Fruit fly (Drosophila melanogaster) whole organism, embryonic: Measurements from ENCODE around the gene AP-1-2beta.

Source experiments
- Asciz ChIP-seq: fragments of 200-800 bp; sonication (Bioruptor generic); optimal IDR thresholded peaks from 2 replicates; lab custom pipeline; 2017; ENCODE audit warnings: missing biosample characterization, mild to moderate bottlenecking, missing genetic modification characterization, missing genetic modification reagents
- Atf-2 ChIP-seq: fragments of 200-800 bp; sonication (Bioruptor generic); optimal IDR thresholded peaks from 2 replicates; lab custom pipeline; 2016; ENCODE audit warnings: missing biosample characterization, missing genetic modification characterization
- CG10366 ChIP-seq: fragments of 200-800 bp; sonication (Bioruptor generic); IDR thresholded peaks from 2 replicates; pipeline ENCODE4 v1.3.6; 2022; ENCODE audit warnings: missing biosample characterization, missing genetic modification characterization
- CG10543 ChIP-seq: fragments of 200-800 bp; sonication (Bioruptor generic); optimal IDR thresholded peaks from 3 replicates; lab custom pipeline; 2017; ENCODE audit warnings: missing biosample characterization, mild to moderate bottlenecking, missing genetic modification characterization, moderate library complexity
- CG11247 ChIP-seq: fragments of 200-800 bp; sonication (Bioruptor generic); IDR thresholded peaks from 2 replicates; pipeline ENCODE4 v1.3.6; 2022; ENCODE audit warnings: missing biosample characterization, missing genetic modification characterization
- CG12391 ChIP-seq: fragments of 200-800 bp; sonication (Bioruptor generic); optimal IDR thresholded peaks from 3 replicates; lab custom pipeline; 2018; ENCODE audit warnings: missing biosample characterization, mild to moderate bottlenecking, missing genetic modification characterization, moderate library complexity
- CG14860 ChIP-seq: fragments of 200-800 bp; sonication (Bioruptor generic); IDR thresholded peaks from 3 replicates; pipeline ENCODE4 v1.3.6; 2022; ENCODE audit warnings: missing biosample characterization, missing genetic modification characterization; ENCODE audit not compliant: partially characterized antibody
- CG30403 ChIP-seq: fragments of 200-800 bp; sonication (Bioruptor generic); optimal IDR thresholded peaks from 3 replicates; lab custom pipeline; 2016; ENCODE audit warnings: missing biosample characterization, missing genetic modification characterization
- CG3065 ChIP-seq: fragments of 200-800 bp; sonication (Bioruptor generic); optimal IDR thresholded peaks from 2 replicates; lab custom pipeline; 2016; ENCODE audit warnings: missing biosample characterization, missing genetic modification characterization
- CG31365 ChIP-seq: fragments of 200-800 bp; sonication (Bioruptor generic); optimal IDR thresholded peaks from 2 replicates; lab custom pipeline; 2018; ENCODE audit warnings: missing biosample characterization, mild to moderate bottlenecking, missing genetic modification characterization
- CG43689 ChIP-seq: fragments of 200-800 bp; sonication (Bioruptor generic); IDR thresholded peaks from 2 replicates; pipeline ENCODE4 v1.3.6; 2022; ENCODE audit warnings: missing biosample characterization, missing genetic modification characterization
- CG4730 ChIP-seq: fragments of 200-800 bp; sonication (Bioruptor generic); IDR thresholded peaks from 2 replicates; pipeline ENCODE4 v1.3.6; 2022; ENCODE audit warnings: missing biosample characterization, missing genetic modification characterization
- CG4854 ChIP-seq: fragments of 200-800 bp; sonication (Bioruptor generic); optimal IDR thresholded peaks from 2 replicates; lab custom pipeline; 2016; ENCODE audit warnings: missing biosample characterization, missing genetic modification characterization, inconsistent platforms
- CG7271 ChIP-seq: fragments of 200-800 bp; sonication (Bioruptor generic); optimal IDR thresholded peaks from 2 replicates; lab custom pipeline; 2018; ENCODE audit warnings: missing biosample characterization, mild to moderate bottlenecking, missing genetic modification characterization, moderate library complexity
- CG8478 ChIP-seq: fragments of >200 bp; optimal IDR thresholded peaks from 2 replicates; lab custom pipeline; 2018
- CG8924 ChIP-seq: fragments of 200-800 bp; optimal IDR thresholded peaks from 3 replicates; lab custom pipeline; 2019; ENCODE audit warnings: missing biosample characterization, mild to moderate bottlenecking, missing genetic modification characterization, moderate library complexity
- CG9932 ChIP-seq: fragments of 200-800 bp; sonication (Bioruptor generic); IDR thresholded peaks from 2 replicates; pipeline ENCODE4 v1.3.6; 2022; ENCODE audit warnings: missing biosample characterization, missing genetic modification characterization
- Chrac-16 ChIP-seq: fragments of 200-800 bp; sonication (Bioruptor generic); optimal IDR thresholded peaks from 3 replicates; lab custom pipeline; 2016; ENCODE audit warnings: missing biosample characterization, missing genetic modification characterization
- Dad ChIP-seq: fragments of 200-800 bp; sonication (Bioruptor generic); optimal IDR thresholded peaks from 3 replicates; lab custom pipeline; 2016; ENCODE audit warnings: missing biosample characterization, missing genetic modification characterization
- Dip3 ChIP-seq: fragments of 200-800 bp; sonication (Bioruptor generic); optimal IDR thresholded peaks from 3 replicates; lab custom pipeline; 2016; ENCODE audit warnings: missing biosample characterization, missing genetic modification characterization
- Dp ChIP-seq: fragments of 200-800 bp; sonication (Bioruptor generic); optimal IDR thresholded peaks from 2 replicates; lab custom pipeline; 2018; ENCODE audit warnings: missing biosample characterization, mild to moderate bottlenecking, missing genetic modification characterization, moderate library complexity
- Eip74EF ChIP-seq, 2 experiments: fragments of 200-800 bp in 1 of 2; fragments of >200 bp in 1 of 2; sonication (Bioruptor generic) in 1 of 2; optimal IDR thresholded peaks; 2 replicates each; lab custom pipeline; 2017 to 2019; ENCODE audit warnings: missing biosample characterization in 2 of 2, missing genetic modification characterization in 2 of 2, mild to moderate bottlenecking in 1 of 2, moderate library complexity in 1 of 2
- Ets65A ChIP-seq: fragments of 200-800 bp; sonication (Bioruptor generic); peaks from one replicate; lab custom pipeline; 2016; ENCODE audit warnings: missing biosample characterization, missing genetic modification characterization
- Ets97D ChIP-seq: fragments of 200-800 bp; sonication (Bioruptor generic); optimal IDR thresholded peaks from 3 replicates; lab custom pipeline; 2016; ENCODE audit warnings: missing biosample characterization, missing genetic modification characterization
- HmgD ChIP-seq: fragments of 200-800 bp; sonication (Bioruptor generic); optimal IDR thresholded peaks from 3 replicates; lab custom pipeline; 2016; ENCODE audit warnings: missing biosample characterization, missing genetic modification characterization
- Lim3 ChIP-seq: fragments of 200-800 bp; sonication (Bioruptor generic); IDR thresholded peaks from 2 replicates; pipeline ENCODE4 v1.3.6; 2022; ENCODE audit warnings: missing biosample characterization, missing genetic modification characterization
- MESR4 ChIP-seq: fragments of 200-800 bp; sonication (Bioruptor generic); optimal IDR thresholded peaks from 2 replicates; lab custom pipeline; 2018; ENCODE audit warnings: missing biosample characterization, mild to moderate bottlenecking, missing genetic modification characterization, moderate library complexity
- Rx ChIP-seq: fragments of 200-800 bp; sonication (Bioruptor generic); IDR thresholded peaks from 2 replicates; pipeline ENCODE4 v1.3.6; 2022; ENCODE audit warnings: missing biosample characterization, missing genetic modification characterization
- Sry-β ChIP-seq: fragments of 200-800 bp; sonication (Bioruptor generic); optimal IDR thresholded peaks from 2 replicates; lab custom pipeline; 2018; ENCODE audit warnings: missing biosample characterization, mild to moderate bottlenecking, missing genetic modification characterization, moderate library complexity
- Taf1 ChIP-seq: fragments of 200-800 bp; sonication (Bioruptor generic); IDR thresholded peaks from 2 replicates; pipeline ENCODE4 v1.3.6; 2022; ENCODE audit warnings: missing biosample characterization, missing genetic modification characterization
- Xrp1 ChIP-seq: fragments of 200-800 bp; sonication (Bioruptor generic); IDR thresholded peaks from 2 replicates; pipeline ENCODE4 v1.3.6; 2022; ENCODE audit warnings: missing biosample characterization, missing genetic modification characterization
- bcd ChIP-seq: fragments of 200-800 bp; sonication (Bioruptor generic); optimal IDR thresholded peaks from 2 replicates; lab custom pipeline; 2017; ENCODE audit warnings: missing biosample characterization, mild to moderate bottlenecking, missing genetic modification characterization
- bigmax ChIP-seq: fragments of 200-800 bp; sonication (Bioruptor generic); optimal IDR thresholded peaks from 2 replicates; lab custom pipeline; 2018; ENCODE audit warnings: missing biosample characterization, mild to moderate bottlenecking, missing genetic modification characterization
- cg ChIP-seq: fragments of 200-800 bp; sonication (Bioruptor generic); optimal IDR thresholded peaks from 3 replicates; lab custom pipeline; 2019; ENCODE audit warnings: missing biosample characterization, mild to moderate bottlenecking, missing genetic modification characterization, moderate library complexity
- croc ChIP-seq: fragments of 200-800 bp; sonication (Bioruptor generic); conservative IDR thresholded peaks from 3 replicates; pipeline ENCODE4 v1.3.6; 2022; ENCODE audit warnings: missing biosample characterization, missing genetic modification characterization
- dan ChIP-seq: fragments of 200-800 bp; sonication (Bioruptor generic); IDR thresholded peaks from 2 replicates; pipeline ENCODE4 v1.3.6; 2022; ENCODE audit warnings: missing biosample characterization, missing genetic modification characterization
- ems ChIP-seq: fragments of 200-800 bp; sonication (Bioruptor generic); optimal IDR thresholded peaks from 3 replicates; lab custom pipeline; 2016; ENCODE audit warnings: missing biosample characterization, missing genetic modification characterization
- gfzf ChIP-seq: fragments of 200-800 bp; sonication (Bioruptor generic); optimal IDR thresholded peaks from 2 replicates; lab custom pipeline; 2016; ENCODE audit warnings: missing biosample characterization, mild to moderate bottlenecking, missing genetic modification characterization, moderate library complexity
- hbn ChIP-seq: fragments of 200-800 bp; sonication (Bioruptor generic); IDR thresholded peaks from 2 replicates; pipeline ENCODE4 v1.3.6; 2022; ENCODE audit warnings: missing biosample characterization, missing genetic modification characterization; ENCODE audit not compliant: partially characterized antibody
- inv ChIP-seq: fragments of 200-800 bp; sonication (Bioruptor generic); IDR thresholded peaks from 2 replicates; pipeline ENCODE4 v1.3.6; 2022; ENCODE audit warnings: missing biosample characterization, missing genetic modification characterization; ENCODE audit not compliant: partially characterized antibody
- lmd ChIP-seq: fragments of 200-800 bp; sonication (Bioruptor generic); IDR thresholded peaks from 2 replicates; pipeline ENCODE4 v1.3.6; 2022; ENCODE audit warnings: missing biosample characterization, missing genetic modification characterization
- mld ChIP-seq: fragments of 200-800 bp; sonication (Bioruptor generic); IDR thresholded peaks from 3 replicates; pipeline ENCODE4 v1.3.6; 2022; ENCODE audit warnings: missing biosample characterization, missing genetic modification characterization; ENCODE audit not compliant: partially characterized antibody
- nmo ChIP-seq: fragments of 200-800 bp; sonication (Bioruptor generic); optimal IDR thresholded peaks from 2 replicates; lab custom pipeline; 2018; ENCODE audit warnings: missing biosample characterization, mild to moderate bottlenecking, missing genetic modification characterization, moderate library complexity
- org-1 ChIP-seq: fragments of 200-800 bp; sonication (Bioruptor generic); optimal IDR thresholded peaks from 2 replicates; lab custom pipeline; 2017; ENCODE audit warnings: missing biosample characterization, missing genetic modification characterization
- row ChIP-seq: fragments of 200-800 bp; sonication (Bioruptor generic); IDR thresholded peaks from 3 replicates; pipeline ENCODE4 v1.3.6; 2022; ENCODE audit warnings: missing biosample characterization, missing genetic modification characterization
- sc ChIP-seq, 3 experiments: fragments of >200 bp in 2 of 3; fragments of 200-800 bp in 1 of 3; sonication (Bioruptor generic) in 1 of 3; optimal IDR thresholded peaks; 2 replicates in 2 of 3; 3 replicates in 1 of 3; lab custom pipeline; 2017; ENCODE audit warnings: mild to moderate bottlenecking in 1 of 3, missing biosample characterization in 1 of 3, missing genetic modification characterization in 1 of 3, missing genetic modification reagents in 1 of 3
- seq ChIP-seq: fragments of 200-800 bp; sonication (Bioruptor generic); IDR thresholded peaks from 2 replicates; pipeline ENCODE4 v1.3.6; 2022; ENCODE audit warnings: missing biosample characterization, missing genetic modification characterization
- z ChIP-seq: fragments of 200-800 bp; sonication (Bioruptor generic); IDR thresholded peaks from 3 replicates; pipeline ENCODE4 v1.3.6; 2022; ENCODE audit warnings: missing biosample characterization, missing genetic modification characterization
- zfh1 ChIP-seq: fragments of 200-800 bp; sonication (Bioruptor generic); IDR thresholded peaks from 3 replicates; pipeline ENCODE4 v1.3.6; 2022; ENCODE audit warnings: missing biosample characterization, missing genetic modification characterization

The AP-1-2beta gene

dm6 chrX:19692951-19693698 lies 37.7 kb upstream of the AP-1-2beta start, which contains the start of gene Mer (continued):
- TF ChIP-seq hbn: no peak
- TF ChIP-seq Rx (GFP tag; lab: Robert Waterston, UW): peak; percentile 63
- TF ChIP-seq Dip3 (GFP tag; lab: Kevin White, UChicago): peak; percentile 47
- no peak for TF ChIP-seq z (GFP tag; lab: Robert Waterston, UW)
- peak; percentile 52 for TF ChIP-seq CG4854 (GFP tag; lab: Kevin White, UChicago)
- TF ChIP-seq CG7271: no peak
- peak; percentile 82 for TF ChIP-seq CG12391 (tag; lab: Kevin White, UChicago)
- TF ChIP-seq CG3065 (GFP tag; lab: Kevin White, UChicago): peak; percentile 17
- peak; percentile 86 for TF ChIP-seq MESR4
- TF ChIP-seq seq (GFP tag; lab: Robert Waterston, UW): peak; percentile 85
- no peak for TF ChIP-seq bigmax (GFP tag; lab: Kevin White, UChicago)
- peak; percentile 96 for TF ChIP-seq row (GFP tag; lab: Robert Waterston, UW)
- TF ChIP-seq Xrp1 (GFP tag; lab: Robert Waterston, UW): peak; percentile 88
- peak; percentile 81 for TF ChIP-seq CG8924 (tag; lab: Kevin White, UChicago)
- no peak for TF ChIP-seq Lim3 (GFP tag; lab: Robert Waterston, UW)
- peak; percentile 69 for TF ChIP-seq Taf1 (GFP tag; lab: Robert Waterston, UW)
- peak; percentile 72 for TF ChIP-seq CG31365
- no peak for TF ChIP-seq Eip74EF (GFP tag; optimal IDR thresholded peaks at IDR 0.05; lab: Kevin White, UChicago)
- peak; percentile 85 for TF ChIP-seq zfh1 (GFP tag; lab: Robert Waterston, UW)
- TF ChIP-seq croc (GFP tag; lab: Robert Waterston, UW): peak; percentile 65
- TF ChIP-seq HmgD (GFP tag; lab: Kevin White, UChicago): peak; percentile 82
- peak; percentile 67 for TF ChIP-seq CG4730
- peak; percentile 81 for TF ChIP-seq Chrac-16
- 0 out of 2 replicates have a peak, but pooled peaks have one; percentile 31 for TF ChIP-seq CG43689 (GFP tag; lab: Robert Waterston, UW)
- no peak for TF ChIP-seq mld (GFP tag; lab: Robert Waterston, UW)
- TF ChIP-seq Dad (GFP tag; lab: Kevin White, UChicago): peak; percentile 80
- TF ChIP-seq sc (optimal IDR thresholded peaks at IDR 0.05; lab: Kevin White, UChicago): no peak
- no peak for TF ChIP-seq sc (GFP tag; optimal IDR thresholded peaks at IDR 0.05; lab: Kevin White, UChicago)
- TF ChIP-seq dan: no peak
- TF ChIP-seq Atf-2 (GFP tag; lab: Kevin White, UChicago): peak; percentile 65
- peak; percentile 85 for TF ChIP-seq bcd
- peak; percentile 76 for TF ChIP-seq CG9932
- no peak for TF ChIP-seq CG14860
- no peak for TF ChIP-seq inv
- peak; percentile 97 for TF ChIP-seq Ets65A (GFP tag; lab: Kevin White, UChicago)
- peak; percentile 75 for TF ChIP-seq gfzf (GFP tag; lab: Kevin White, UChicago)
- TF ChIP-seq Ets97D: peak; percentile 48
- no peak for TF ChIP-seq CG8478
- TF ChIP-seq lmd (GFP tag; lab: Robert Waterston, UW): peak; percentile 85
- TF ChIP-seq nmo (GFP tag; lab: Kevin White, UChicago): peak; percentile 86
- peak; percentile 69 for TF ChIP-seq CG11247 (GFP tag; lab: Robert Waterston, UW)
- TF ChIP-seq Sry-β: peak; percentile 14
- no peak for TF ChIP-seq cg (GFP tag; lab: Kevin White, UChicago)
- TF ChIP-seq Asciz (GFP tag; lab: Kevin White, UChicago): no peak
- TF ChIP-seq CG30403 (GFP tag; lab: Kevin White, UChicago): peak; percentile 84
- TF ChIP-seq Dp (GFP tag; lab: Kevin White, UChicago): peak; percentile 32
- TF ChIP-seq CG10366 (GFP tag; lab: Robert Waterston, UW): peak; percentile 73
- peak; percentile 60 for TF ChIP-seq ems
- TF ChIP-seq org-1 (GFP tag; lab: Kevin White, UChicago): peak; percentile 81
- TF ChIP-seq CG10543 (GFP tag; lab: Kevin White, UChicago): peak; percentile 67
